Fruit fly (Drosophila melanogaster) whole organism, embryonic: ENCODE data around the gene CG13247.
A peak's percentile ranks its signal among the peaks of the same experiment; 100 is the strongest.

Experiments
- Abd-B ChIP-seq: fragments of 200-800 bp; sonication (Bioruptor generic); optimal IDR thresholded peaks from 2 replicates; lab custom pipeline; 2018; ENCODE audit warnings: missing biosample characterization, mild to moderate bottlenecking, missing genetic modification characterization, moderate library complexity
- Antp ChIP-seq: fragments of 200-800 bp; sonication (Bioruptor generic); optimal IDR thresholded peaks from 3 replicates; lab custom pipeline; 2016; ENCODE audit warnings: missing biosample characterization, missing genetic modification characterization
- BEAF-32 ChIP-seq: fragments of 200-800 bp; sonication (Bioruptor generic); optimal IDR thresholded peaks from 3 replicates; lab custom pipeline; 2017; ENCODE audit warnings: missing biosample characterization, missing genetic modification characterization, mild to moderate bottlenecking, moderate library complexity, missing genetic modification reagents
- CG10462 ChIP-seq: fragments of 200-800 bp; sonication (Bioruptor generic); optimal IDR thresholded peaks from 2 replicates; lab custom pipeline; 2016; ENCODE audit warnings: missing biosample characterization, missing genetic modification characterization
- CG11723 ChIP-seq: fragments of 200-800 bp; sonication (Bioruptor generic); optimal IDR thresholded peaks from 2 replicates; lab custom pipeline; 2017; ENCODE audit warnings: missing biosample characterization, mild to moderate bottlenecking, missing genetic modification characterization
- CG14441 ChIP-seq: fragments of 200-800 bp; sonication (Bioruptor generic); IDR thresholded peaks from 2 replicates; pipeline ENCODE4 v1.3.6; 2022; ENCODE audit warnings: missing biosample characterization, missing genetic modification characterization
- CG1602 ChIP-seq: fragments of 200-800 bp; sonication (Bioruptor generic); optimal IDR thresholded peaks from 3 replicates; lab custom pipeline; 2016; ENCODE audit warnings: missing biosample characterization, missing genetic modification characterization
- CG16815 ChIP-seq: fragments of 200-800 bp; sonication (Bioruptor generic); optimal IDR thresholded peaks from 3 replicates; lab custom pipeline; 2017; ENCODE audit warnings: missing biosample characterization, mild to moderate bottlenecking, missing genetic modification characterization
- CG17912 ChIP-seq: fragments of 200-800 bp; sonication (Bioruptor generic); optimal IDR thresholded peaks from 2 replicates; lab custom pipeline; 2018; ENCODE audit warnings: missing biosample characterization, mild to moderate bottlenecking, missing genetic modification characterization
- CG2116 ChIP-seq: fragments of 200-800 bp; sonication (Bioruptor generic); optimal IDR thresholded peaks from 3 replicates; lab custom pipeline; 2018; ENCODE audit warnings: missing biosample characterization, mild to moderate bottlenecking, missing genetic modification characterization
- CG2199 ChIP-seq: fragments of 200-800 bp; sonication (Bioruptor generic); IDR thresholded peaks from 3 replicates; pipeline ENCODE4 v1.3.6; 2022; ENCODE audit warnings: missing biosample characterization, missing genetic modification characterization
- CG2875 ChIP-seq: fragments of 200-800 bp; sonication (Bioruptor generic); optimal IDR thresholded peaks from 2 replicates; lab custom pipeline; 2017; ENCODE audit warnings: missing biosample characterization, mild to moderate bottlenecking, missing genetic modification characterization, missing genetic modification reagents
- CG31441 ChIP-seq: fragments of 200-800 bp; sonication (Bioruptor generic); IDR thresholded peaks from 2 replicates; pipeline ENCODE4 v1.3.6; 2022; ENCODE audit warnings: missing biosample characterization, missing genetic modification characterization
- CG3163 ChIP-seq: fragments of 200-800 bp; sonication (Bioruptor generic); optimal IDR thresholded peaks from 3 replicates; lab custom pipeline; 2016; ENCODE audit warnings: missing biosample characterization, missing genetic modification characterization
- CG3281 ChIP-seq: fragments of 200-800 bp; sonication (Bioruptor generic); optimal IDR thresholded peaks from 3 replicates; lab custom pipeline; 2017; ENCODE audit warnings: missing biosample characterization, mild to moderate bottlenecking, missing genetic modification characterization
- CG5245 ChIP-seq: fragments of 200-800 bp; sonication (Bioruptor generic); optimal IDR thresholded peaks from 3 replicates; lab custom pipeline; 2016; ENCODE audit warnings: missing biosample characterization, missing genetic modification characterization
- CG6175 ChIP-seq: fragments of 200-800 bp; sonication (Bioruptor generic); IDR thresholded peaks from 3 replicates; pipeline ENCODE4 v1.3.6; 2022; ENCODE audit warnings: missing biosample characterization, missing genetic modification characterization
- CG7357 ChIP-seq: fragments of 200-800 bp; sonication (Bioruptor generic); IDR thresholded peaks from 3 replicates; pipeline ENCODE4 v1.3.6; 2022; ENCODE audit warnings: missing biosample characterization, missing genetic modification characterization
- CG7372 ChIP-seq: fragments of 200-800 bp; sonication (Bioruptor generic); IDR thresholded peaks from 2 replicates; pipeline ENCODE4 v1.3.6; 2022; ENCODE audit warnings: missing biosample characterization, missing genetic modification characterization
- CG7556 ChIP-seq: fragments of 200-800 bp; sonication (Bioruptor generic); optimal IDR thresholded peaks from 2 replicates; lab custom pipeline; 2017; ENCODE audit warnings: missing biosample characterization, mild to moderate bottlenecking, missing genetic modification characterization
- CG7786 ChIP-seq: fragments of 200-800 bp; sonication (Bioruptor generic); optimal IDR thresholded peaks from 2 replicates; lab custom pipeline; 2016; ENCODE audit warnings: missing biosample characterization, missing genetic modification characterization
- ERR ChIP-seq: fragments of 200-800 bp; sonication (Bioruptor generic); optimal IDR thresholded peaks from 2 replicates; lab custom pipeline; 2016; ENCODE audit warnings: missing biosample characterization, missing genetic modification characterization
- Fer2 ChIP-seq: fragments of 200-800 bp; sonication (Bioruptor generic); optimal IDR thresholded peaks from 2 replicates; lab custom pipeline; 2018; ENCODE audit warnings: missing biosample characterization, mild to moderate bottlenecking, missing genetic modification characterization, moderate library complexity
- Gug ChIP-seq: fragments of 200-800 bp; sonication (Bioruptor generic); IDR thresholded peaks from 4 replicates; pipeline ENCODE4 v1.3.6; 2022; ENCODE audit warnings: missing biosample characterization, missing genetic modification characterization
- HLH54F ChIP-seq: fragments of 200-800 bp; sonication (Bioruptor generic); optimal IDR thresholded peaks from 3 replicates; lab custom pipeline; 2016; ENCODE audit warnings: missing biosample characterization, missing genetic modification characterization
- MESR4 ChIP-seq: fragments of 200-800 bp; sonication (Bioruptor generic); optimal IDR thresholded peaks from 2 replicates; lab custom pipeline; 2018; ENCODE audit warnings: missing biosample characterization, mild to moderate bottlenecking, missing genetic modification characterization, moderate library complexity
- Mes4 ChIP-seq: fragments of 200-800 bp; sonication (Bioruptor generic); optimal IDR thresholded peaks from 2 replicates; lab custom pipeline; 2016; ENCODE audit warnings: missing biosample characterization, missing genetic modification characterization
- Mrtf ChIP-seq: fragments of 200-800 bp; sonication (Bioruptor generic); IDR thresholded peaks from 3 replicates; pipeline ENCODE4 v1.3.6; 2022; ENCODE audit warnings: missing biosample characterization, missing genetic modification characterization
- Six4 ChIP-seq: fragments of 200-800 bp; sonication (Bioruptor generic); optimal IDR thresholded peaks from 2 replicates; lab custom pipeline; 2016; ENCODE audit warnings: missing biosample characterization, missing genetic modification characterization
- bcd ChIP-seq: fragments of 200-800 bp; sonication (Bioruptor generic); optimal IDR thresholded peaks from 2 replicates; lab custom pipeline; 2017; ENCODE audit warnings: missing biosample characterization, mild to moderate bottlenecking, missing genetic modification characterization
- br ChIP-seq: fragments of >200 bp; optimal IDR thresholded peaks from 2 replicates; lab custom pipeline; 2017
- ci ChIP-seq: fragments of 200-800 bp; sonication (Bioruptor generic); IDR thresholded peaks from 3 replicates; pipeline ENCODE4 v1.3.6; 2022; ENCODE audit warnings: missing biosample characterization, missing genetic modification characterization
- da ChIP-seq: fragments of 200-800 bp; sonication (Bioruptor generic); optimal IDR thresholded peaks from 2 replicates; lab custom pipeline; 2016; ENCODE audit warnings: missing biosample characterization, missing genetic modification characterization
- disco-r ChIP-seq: fragments of 200-800 bp; sonication (Bioruptor generic); optimal IDR thresholded peaks from 2 replicates; lab custom pipeline; 2016; ENCODE audit warnings: missing biosample characterization, missing genetic modification characterization
- dysf ChIP-seq: fragments of 200-800 bp; sonication (Bioruptor generic); IDR thresholded peaks from 3 replicates; pipeline ENCODE4 v1.3.6; 2022; ENCODE audit warnings: missing biosample characterization, missing genetic modification characterization
- eyg ChIP-seq: fragments of 200-800 bp; sonication (Bioruptor generic); optimal IDR thresholded peaks from 3 replicates; lab custom pipeline; 2016; ENCODE audit warnings: missing biosample characterization, missing genetic modification characterization
- gcm2 ChIP-seq: fragments of 200-800 bp; sonication (Bioruptor generic); optimal IDR thresholded peaks from 2 replicates; lab custom pipeline; 2016; ENCODE audit warnings: missing biosample characterization, missing genetic modification characterization
- hb ChIP-seq: fragments of 200-800 bp; sonication (Bioruptor generic); IDR thresholded peaks from 3 replicates; pipeline ENCODE4 v1.3.6; 2022; ENCODE audit warnings: missing biosample characterization, missing genetic modification characterization; ENCODE audit not compliant: partially characterized antibody
- ind ChIP-seq: fragments of 200-800 bp; sonication (Bioruptor generic); optimal IDR thresholded peaks from 3 replicates; lab custom pipeline; 2016; ENCODE audit warnings: missing biosample characterization, missing genetic modification characterization
- kah ChIP-seq: fragments of 200-800 bp; sonication (Bioruptor generic); optimal IDR thresholded peaks from 2 replicates; lab custom pipeline; 2018; ENCODE audit warnings: missing biosample characterization, mild to moderate bottlenecking, missing genetic modification characterization
- nerfin-1 ChIP-seq: fragments of 200-800 bp; sonication (Bioruptor generic); optimal IDR thresholded peaks from 3 replicates; lab custom pipeline; 2019; ENCODE audit warnings: missing biosample characterization, mild to moderate bottlenecking, missing genetic modification characterization, moderate library complexity
- pb ChIP-seq: fragments of 200-800 bp; sonication (Bioruptor generic); optimal IDR thresholded peaks from 3 replicates; lab custom pipeline; 2016; ENCODE audit warnings: missing biosample characterization, missing genetic modification characterization
- pita ChIP-seq: fragments of 200-800 bp; sonication (Bioruptor generic); optimal IDR thresholded peaks from 2 replicates; lab custom pipeline; 2017; ENCODE audit warnings: missing biosample characterization, mild to moderate bottlenecking, missing genetic modification characterization
- sens ChIP-seq: fragments of 200-800 bp; sonication (Bioruptor generic); peaks from one replicate; lab custom pipeline; 2016; ENCODE audit warnings: missing biosample characterization, missing genetic modification characterization
- slbo ChIP-seq: fragments of 200-800 bp; sonication (Bioruptor generic); IDR thresholded peaks from 2 replicates; pipeline ENCODE4 v1.3.6; 2022; ENCODE audit warnings: missing biosample characterization, missing genetic modification characterization
- vnd ChIP-seq: fragments of 200-800 bp; sonication (Bioruptor generic); IDR thresholded peaks from 3 replicates; pipeline ENCODE4 v1.3.6; 2022; ENCODE audit warnings: missing biosample characterization, missing genetic modification characterization; ENCODE audit not compliant: partially characterized antibody
- vvl ChIP-seq: fragments of 200-800 bp; sonication (Bioruptor generic); IDR thresholded peaks from 2 replicates; pipeline ENCODE4 v1.3.6; 2022; ENCODE audit warnings: missing biosample characterization, missing genetic modification characterization
- wek ChIP-seq: fragments of 200-800 bp; sonication (Bioruptor generic); optimal IDR thresholded peaks from 3 replicates; lab custom pipeline; 2018; ENCODE audit warnings: missing biosample characterization, mild to moderate bottlenecking, missing genetic modification characterization, moderate library complexity
- zen ChIP-seq: fragments of 200-800 bp; sonication (Bioruptor generic); optimal IDR thresholded peaks from 3 replicates; lab custom pipeline; 2018; ENCODE audit warnings: missing biosample characterization, mild to moderate bottlenecking, missing genetic modification characterization, moderate library complexity

Gene CG13247

dm6 chr3L:20398243-20399222 is 28.4 kb downstream of the CG13247 start (continued):
- peak; percentile 50 for TF ChIP-seq Fer2 (tag; lab: Kevin White, UChicago)
- TF ChIP-seq vnd (GFP tag; lab: Robert Waterston, UW): no peak
- no peak for TF ChIP-seq BEAF-32 (GFP tag; lab: Kevin White, UChicago)
- TF ChIP-seq CG14441 (GFP tag; lab: Robert Waterston, UW): peak; percentile 79
- TF ChIP-seq pita: no peak
- peak; percentile 80 for TF ChIP-seq vvl (GFP tag; lab: Robert Waterston, UW)
- TF ChIP-seq MESR4 (GFP tag; lab: Kevin White, UChicago): peak; percentile 3
- peak; percentile 46 for TF ChIP-seq zen (tag; lab: Kevin White, UChicago)
- TF ChIP-seq CG10462: peak; percentile 76
- TF ChIP-seq da: peak; percentile 27
- peak; percentile 78 for TF ChIP-seq slbo (GFP tag; lab: Robert Waterston, UW)
- peak; percentile 84 for TF ChIP-seq nerfin-1 (tag; lab: Kevin White, UChicago)
- TF ChIP-seq ci (GFP tag; lab: Robert Waterston, UW): peak; percentile 48; the same call in 2 of the 3 replicates
- TF ChIP-seq Abd-B (GFP tag; lab: Kevin White, UChicago): peak; percentile 69
- no peak; the same call in 2 of the 3 replicates for TF ChIP-seq CG2199 (GFP tag; lab: Robert Waterston, UW)
- TF ChIP-seq gcm2 (GFP tag; lab: Kevin White, UChicago): peak; percentile 83
- peak; percentile 85 for TF ChIP-seq CG1602 (GFP tag; lab: Kevin White, UChicago)
- TF ChIP-seq CG7556 (GFP tag; lab: Kevin White, UChicago): peak; percentile 92
- TF ChIP-seq hb (GFP tag; lab: Robert Waterston, UW): no peak
- TF ChIP-seq CG31441: peak; percentile 86
- TF ChIP-seq ERR: peak; percentile 3
- TF ChIP-seq CG6175 (GFP tag; lab: Robert Waterston, UW): no peak
- TF ChIP-seq Antp (GFP tag; lab: Kevin White, UChicago): peak; percentile 58
- peak; percentile 63 for TF ChIP-seq CG7786 (GFP tag; lab: Kevin White, UChicago)
- peak; percentile 97 for TF ChIP-seq sens (GFP tag; lab: Kevin White, UChicago)
- TF ChIP-seq CG3281 (GFP tag; lab: Kevin White, UChicago): peak; percentile 89
- TF ChIP-seq wek (GFP tag; lab: Kevin White, UChicago): peak; percentile 37
- TF ChIP-seq Six4: peak; percentile 69
- TF ChIP-seq CG16815 (GFP tag; lab: Kevin White, UChicago): peak; percentile 60
- no peak for TF ChIP-seq br
- peak; percentile 72 for TF ChIP-seq disco-r (GFP tag; lab: Kevin White, UChicago)
- TF ChIP-seq CG2875 (GFP tag; lab: Kevin White, UChicago): peak; percentile 80
- TF ChIP-seq CG7372 (GFP tag; lab: Robert Waterston, UW): peak; percentile 71
- peak; percentile 89 for TF ChIP-seq dysf
- TF ChIP-seq Gug (GFP tag; lab: Robert Waterston, UW): peak; percentile 60; the same call in 3 of the 4 replicates
- TF ChIP-seq CG7357: peak; percentile 62
- peak; percentile 85 for TF ChIP-seq ind (GFP tag; lab: Kevin White, UChicago)
- peak; percentile 82 for TF ChIP-seq CG11723 (GFP tag; lab: Kevin White, UChicago)
- peak; percentile 65 for TF ChIP-seq HLH54F (GFP tag; lab: Kevin White, UChicago)
- peak; percentile 63; the same call in 1 of the 3 replicates for TF ChIP-seq Mrtf (GFP tag; lab: Robert Waterston, UW)
- peak; percentile 70 for TF ChIP-seq CG5245 (GFP tag; lab: Kevin White, UChicago)
- peak; percentile 13 for TF ChIP-seq CG3163 (GFP tag; lab: Kevin White, UChicago)
- peak; percentile 93 for TF ChIP-seq kah (GFP tag; lab: Kevin White, UChicago)
- TF ChIP-seq eyg: peak; percentile 47
- TF ChIP-seq pb (GFP tag; lab: Kevin White, UChicago): peak; percentile 38
- no peak for TF ChIP-seq CG17912
- peak; percentile 42 for TF ChIP-seq Mes4 (GFP tag; lab: Kevin White, UChicago)
- TF ChIP-seq CG2116 (GFP tag; lab: Kevin White, UChicago): peak; percentile 39
- peak; percentile 89 for TF ChIP-seq bcd (GFP tag; lab: Kevin White, UChicago)
